Worm (Caenorhabditis elegans): ENCODE measurements around the gene dpy-7.

ce11 chrX:7537742-7538268, at the start of gene dpy-7:
- TF ChIP-seq egl-27 (tag; optimal IDR thresholded peaks at IDR 0.05) (no peak), lin-39 (tag; optimal IDR thresholded peaks at IDR 0.05) (no peak)

Data from whole organism, L1 larva.